Worm (Caenorhabditis elegans): Measurements from ENCODE around the gene F09F9.1.
A peak's percentile ranks its signal among the peaks of the same experiment; 100 is the strongest.

The F09F9.1 gene

ce11 chrX:4147600-4148448 lies 32.7 kb downstream of the F09F9.1 start:
- TF ChIP-seq lin-1 (GFP tag; IDR thresholded peaks at IDR 0.05) (peak; percentile 37; the same call in 1 of the 2 replicates), hif-1 (tag; optimal IDR thresholded peaks at IDR 0.05) (peak in 1 of 2 experiments; percentile 0), ZK337.2 (GFP tag; IDR thresholded peaks at IDR 0.05) (no peak; the same call in 1 of the 2 replicates), php-3 (GFP tag; IDR thresholded peaks at IDR 0.05) (0 out of 2 replicates have a peak, but pooled peaks have one; percentile 37), hlh-30 (tag; optimal IDR thresholded peaks at IDR 0.05; ENCODE audit: insufficient read depth) (peak; percentile 45), mxl-2 (GFP tag; conservative IDR thresholded peaks at IDR 0.05) (no peak), rbr-2 (tag; optimal IDR thresholded peaks at IDR 0.05) (no peak), unc-39 (tag; optimal IDR thresholded peaks at IDR 0.05) (no peak), lin-29 (GFP tag; IDR thresholded peaks at IDR 0.05) (peak; percentile 6; the same call in 1 of the 2 replicates), zfp-3 (GFP tag; conservative IDR thresholded peaks at IDR 0.05) (peak; percentile 82), mdl-1 (tag; optimal IDR thresholded peaks at IDR 0.05) (no peak), mdt-29 (GFP tag; IDR thresholded peaks at IDR 0.05) (peak; percentile 48), nhr-42 (GFP tag; IDR thresholded peaks at IDR 0.05) (peak; percentile 7), hmg-1.1 (GFP tag; IDR thresholded peaks at IDR 0.05) (peak; percentile 39), hlh-11 (tag; optimal IDR thresholded peaks at IDR 0.05) (peak; percentile 25), lin-38 (GFP tag; IDR thresholded peaks at IDR 0.05) (no peak; the same call in 1 of the 2 replicates), zip-2 (tag; optimal IDR thresholded peaks at IDR 0.05) (no peak), dve-1 (tag; optimal IDR thresholded peaks at IDR 0.05; ENCODE audit: insufficient read depth) (peak; percentile 39), dmd-9 (GFP tag; IDR thresholded peaks at IDR 0.05) (0 out of 2 replicates have a peak, but pooled peaks have one; percentile 4), F49E8.2 (tag; optimal IDR thresholded peaks at IDR 0.05; ENCODE audit: borderline replicate concordance) (no peak), ceh-20 (GFP tag; IDR thresholded peaks at IDR 0.05) (peak; percentile 46; the same call in 1 of the 2 replicates), mes-2 (tag; optimal IDR thresholded peaks at IDR 0.05; ENCODE audit: poor library complexity, severe bottlenecking) (no peak), vab-7 (GFP tag; IDR thresholded peaks at IDR 0.05) (peak; percentile 16; the same call in 1 of the 2 replicates), F26F4.8 (GFP tag; conservative IDR thresholded peaks at IDR 0.05) (no peak), nhr-111 (GFP tag; optimal IDR thresholded peaks at IDR 0.05) (no peak), ZK546.5 (tag; optimal IDR thresholded peaks at IDR 0.05) (no peak), nhr-102 (tag; optimal IDR thresholded peaks at IDR 0.05) (peak; percentile 50), ceh-28 (tag; optimal IDR thresholded peaks at IDR 0.05) (no peak), lin-13 (GFP tag; optimal IDR thresholded peaks at IDR 0.05) (no peak), madf-5 (GFP tag; IDR thresholded peaks at IDR 0.05) (peak in 1 of 2 experiments; percentile 22; a peak in 1 of 4 replicates), Y75B8A.6 (GFP tag; IDR thresholded peaks at IDR 0.05) (peak; percentile 83), ceh-62 (tag; optimal IDR thresholded peaks at IDR 0.05) (no peak), nhr-25 (tag; optimal IDR thresholded peaks at IDR 0.05; ENCODE audit: borderline replicate concordance, insufficient read depth) (peak; percentile 44), daf-12 (tag; optimal IDR thresholded peaks at IDR 0.05) (no peak), ama-1 (optimal IDR thresholded peaks at IDR 0.05) (no peak), lim-7 (GFP tag; IDR thresholded peaks at IDR 0.05) (peak; percentile 63; the same call in 1 of the 2 replicates), Y48G9A.11 (GFP tag; IDR thresholded peaks at IDR 0.05) (peak; percentile 28; the same call in 1 of the 2 replicates), mep-1 (tag; optimal IDR thresholded peaks at IDR 0.05) (peak; percentile 95), snpc-4 (tag; optimal IDR thresholded peaks at IDR 0.05) (no peak), fkh-10 (GFP tag; optimal IDR thresholded peaks at IDR 0.05) (no peak), T26A8.4 (GFP tag; IDR thresholded peaks at IDR 0.05) (peak; percentile 70), skn-1 (tag; optimal IDR thresholded peaks at IDR 0.05) (no peak), pha-4 (GFP tag; IDR thresholded peaks at IDR 0.05) (peak; percentile 46; the same call in 1 of the 2 replicates), pha-4 (tag; optimal IDR thresholded peaks at IDR 0.05) (no peak), fos-1 (tag; optimal IDR thresholded peaks at IDR 0.05) (no peak), sdz-12 (GFP tag; optimal IDR thresholded peaks at IDR 0.05) (no peak), daf-16 (GFP tag; optimal IDR thresholded peaks at IDR 0.05) (no peak), daf-16 (tag; optimal IDR thresholded peaks at IDR 0.05) (peak; percentile 3)

All from whole organism, L4 larva.